Fruit fly (Drosophila melanogaster) S2 (cell line): ENCODE measurements around the gene Nin.

Experiments
- CG8478 ChIP-seq: fragments of >200 bp; optimal IDR thresholded peaks from 2 replicates; lab custom pipeline; 2018
- CTCF ChIP-seq, 2 experiments: fragments of >200 bp; optimal IDR thresholded peaks; 2 replicates each; lab custom pipeline; 2018

DNA sequence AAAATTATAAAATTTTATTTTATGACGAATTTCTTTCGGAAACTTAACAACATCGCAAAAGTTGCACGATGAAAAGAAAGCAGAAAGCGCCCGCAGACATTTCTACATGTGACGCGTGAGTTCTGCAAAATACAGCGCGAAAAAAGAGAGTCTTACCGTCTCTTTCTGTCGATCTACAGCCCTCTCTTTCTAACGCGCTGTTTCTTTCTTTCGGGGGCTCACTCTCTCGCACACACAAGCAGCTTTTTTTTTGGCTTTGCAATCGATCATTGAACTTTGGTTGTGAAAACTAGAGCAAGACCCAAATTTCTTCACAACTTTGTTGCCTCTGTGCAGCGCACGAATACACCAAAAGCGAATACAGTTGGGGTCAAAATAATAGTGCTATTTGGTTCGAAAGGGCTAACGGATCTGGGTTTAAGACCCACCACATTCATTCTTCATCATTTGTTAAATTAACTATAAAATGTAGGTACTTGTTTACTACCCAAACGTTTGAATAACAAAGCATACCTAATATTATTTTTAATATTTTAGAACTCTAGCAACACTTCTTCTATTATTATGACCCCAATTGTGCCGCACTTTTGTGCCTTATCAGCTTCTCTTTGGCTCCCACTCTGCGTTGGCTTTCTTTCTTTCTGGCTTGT lies 20.8 kb upstream of the Nin start:
- TF ChIP-seq CTCF (optimal IDR thresholded peaks at IDR 0.05; lab: Kevin White, UChicago) (no peak), CG8478 (no peak)
